Fruit fly (Drosophila melanogaster) whole organism, prepupa: ENCODE measurements around the gene CG11149.

Experiments
- CG10669 ChIP-seq: fragments of 200-800 bp; sonication (Bioruptor generic); optimal IDR thresholded peaks from 3 replicates; lab custom pipeline; 2018; ENCODE audit warnings: missing biosample characterization, mild to moderate bottlenecking, missing genetic modification characterization, moderate library complexity
- CG11762 ChIP-seq: fragments of 200-800 bp; sonication (Bioruptor generic); optimal IDR thresholded peaks from 3 replicates; lab custom pipeline; 2016; ENCODE audit warnings: missing biosample characterization, missing genetic modification characterization; ENCODE audit not compliant: insufficient read depth
- CG11902 ChIP-seq: fragments of 200-800 bp; sonication (Bioruptor generic); optimal IDR thresholded peaks from 3 replicates; lab custom pipeline; 2016; ENCODE audit warnings: missing biosample characterization, missing genetic modification characterization
- CG15336 ChIP-seq: fragments of 200-800 bp; sonication (Bioruptor generic); IDR thresholded peaks from 2 replicates; pipeline ENCODE4 v1.3.6; 2022; ENCODE audit warnings: missing biosample characterization, missing genetic modification characterization
- CG1621 ChIP-seq: fragments of 200-800 bp; sonication (Bioruptor generic); optimal IDR thresholded peaks from 3 replicates; lab custom pipeline; 2018; ENCODE audit warnings: missing biosample characterization, mild to moderate bottlenecking, missing genetic modification characterization
- CG3032 ChIP-seq: fragments of 200-800 bp; optimal IDR thresholded peaks from 2 replicates; lab custom pipeline; 2019; ENCODE audit warnings: missing biosample characterization, mild to moderate bottlenecking, missing genetic modification characterization, moderate library complexity
- CG31627 ChIP-seq: fragments of 200-800 bp; sonication (Bioruptor generic); optimal IDR thresholded peaks from 3 replicates; lab custom pipeline; 2016; ENCODE audit warnings: missing biosample characterization, missing genetic modification characterization
- CG32006 ChIP-seq: fragments of 200-800 bp; sonication (Bioruptor generic); optimal IDR thresholded peaks from 3 replicates; lab custom pipeline; 2017; ENCODE audit warnings: missing biosample characterization, mild to moderate bottlenecking, missing genetic modification characterization
- CG3919 ChIP-seq: fragments of 200-800 bp; sonication (Bioruptor generic); optimal IDR thresholded peaks from 3 replicates; lab custom pipeline; 2016; ENCODE audit warnings: missing biosample characterization, missing genetic modification characterization
- CG6163 ChIP-seq: fragments of 200-800 bp; sonication (Bioruptor generic); IDR thresholded peaks from 3 replicates; pipeline ENCODE4 v1.3.6; 2022; ENCODE audit warnings: missing biosample characterization, missing genetic modification characterization
- CG6276 ChIP-seq: fragments of 200-800 bp; sonication (Bioruptor generic); optimal IDR thresholded peaks from 2 replicates; lab custom pipeline; 2017; ENCODE audit warnings: missing biosample characterization, mild to moderate bottlenecking, missing genetic modification characterization
- CG6808 ChIP-seq: fragments of 200-800 bp; sonication (Bioruptor generic); optimal IDR thresholded peaks from 3 replicates; lab custom pipeline; 2017; ENCODE audit warnings: missing biosample characterization, missing genetic modification characterization, mild to moderate bottlenecking, moderate library complexity, missing genetic modification reagents
- CG6854 ChIP-seq: fragments of 200-800 bp; sonication (Bioruptor generic); optimal IDR thresholded peaks from 2 replicates; lab custom pipeline; 2017; ENCODE audit warnings: missing biosample characterization, mild to moderate bottlenecking, missing genetic modification characterization
- CG7368 ChIP-seq: fragments of 200-800 bp; sonication (Bioruptor generic); optimal IDR thresholded peaks from 3 replicates; lab custom pipeline; 2016; ENCODE audit warnings: missing biosample characterization, missing genetic modification characterization
- CG8119 ChIP-seq: fragments of 200-800 bp; sonication (Bioruptor generic); IDR thresholded peaks from 3 replicates; pipeline ENCODE4 v1.3.6; 2022; ENCODE audit warnings: missing biosample characterization, missing genetic modification characterization
- CG9139 ChIP-seq: fragments of 200-800 bp; sonication (Bioruptor generic); optimal IDR thresholded peaks from 3 replicates; lab custom pipeline; 2017; ENCODE audit warnings: missing biosample characterization, mild to moderate bottlenecking, missing genetic modification characterization
- Eip78C ChIP-seq: fragments of 200-800 bp; sonication (Bioruptor generic); peaks from one replicate; lab custom pipeline; 2016; ENCODE audit warnings: missing biosample characterization, missing genetic modification characterization
- Hr38 ChIP-seq: sonication (Bioruptor generic); optimal IDR thresholded peaks from 2 replicates; lab custom pipeline; 2016; ENCODE audit warnings: missing biosample characterization, missing genetic modification characterization
- Hr39 ChIP-seq: fragments of 200-800 bp; sonication (Bioruptor generic); optimal IDR thresholded peaks from 2 replicates; lab custom pipeline; 2016; ENCODE audit warnings: missing biosample characterization, missing genetic modification characterization
- Lpt ChIP-seq: fragments of 200-800 bp; sonication (Bioruptor generic); optimal IDR thresholded peaks from 3 replicates; lab custom pipeline; 2016; ENCODE audit warnings: missing biosample characterization, missing genetic modification characterization
- OdsH ChIP-seq: fragments of 200-800 bp; sonication (Bioruptor generic); optimal IDR thresholded peaks from 3 replicates; lab custom pipeline; 2016; ENCODE audit warnings: missing biosample characterization, missing genetic modification characterization
- Smox ChIP-seq: fragments of 200-800 bp; sonication (Bioruptor generic); optimal IDR thresholded peaks from 3 replicates; lab custom pipeline; 2016; ENCODE audit warnings: missing biosample characterization, missing genetic modification characterization
- Sox102F ChIP-seq: fragments of 200-800 bp; sonication (Bioruptor generic); optimal IDR thresholded peaks from 2 replicates; lab custom pipeline; 2016; ENCODE audit warnings: missing biosample characterization, mild to moderate bottlenecking, missing genetic modification characterization
- Sox14 ChIP-seq: fragments of 200-800 bp; sonication (Bioruptor generic); optimal IDR thresholded peaks from 3 replicates; lab custom pipeline; 2016; ENCODE audit warnings: missing biosample characterization, missing genetic modification characterization
- achi ChIP-seq: fragments of 200-800 bp; sonication (Bioruptor generic); optimal IDR thresholded peaks from 3 replicates; lab custom pipeline; 2016; ENCODE audit warnings: missing biosample characterization, missing genetic modification characterization
- acj6 ChIP-seq: fragments of 200-800 bp; sonication (Bioruptor generic); optimal IDR thresholded peaks from 3 replicates; lab custom pipeline; 2016; ENCODE audit warnings: missing biosample characterization, missing genetic modification characterization
- cyc ChIP-seq: fragments of 200-800 bp; sonication (Bioruptor generic); optimal IDR thresholded peaks from 3 replicates; lab custom pipeline; 2016; ENCODE audit warnings: missing biosample characterization, missing genetic modification characterization
- dsx ChIP-seq: fragments of 200-800 bp; optimal IDR thresholded peaks from 3 replicates; lab custom pipeline; 2019; ENCODE audit warnings: missing biosample characterization, mild to moderate bottlenecking, missing genetic modification characterization, moderate library complexity; ENCODE audit not compliant: poor library complexity, severe bottlenecking
- eg ChIP-seq: fragments of 200-800 bp; sonication (Bioruptor generic); IDR thresholded peaks from 3 replicates; pipeline ENCODE4 v1.3.6; 2022; ENCODE audit warnings: missing biosample characterization, missing genetic modification characterization
- esn ChIP-seq: fragments of 200-800 bp; sonication (Bioruptor generic); optimal IDR thresholded peaks from 2 replicates; lab custom pipeline; 2016; ENCODE audit warnings: missing biosample characterization, mild to moderate bottlenecking, missing genetic modification characterization, moderate library complexity
- fd59A ChIP-seq: fragments of 200-800 bp; sonication (Bioruptor generic); optimal IDR thresholded peaks from 2 replicates; lab custom pipeline; 2017; ENCODE audit warnings: missing biosample characterization, mild to moderate bottlenecking, missing genetic modification characterization, missing genetic modification reagents
- fd85E ChIP-seq: fragments of 200-800 bp; sonication (Bioruptor generic); optimal IDR thresholded peaks from 3 replicates; lab custom pipeline; 2016; ENCODE audit warnings: missing biosample characterization, missing genetic modification characterization
- fkh ChIP-seq: fragments of 200-800 bp; sonication (Bioruptor generic); optimal IDR thresholded peaks from 3 replicates; lab custom pipeline; 2017; ENCODE audit warnings: missing biosample characterization, mild to moderate bottlenecking, missing genetic modification characterization, moderate library complexity
- lz ChIP-seq: fragments of 200-800 bp; sonication (Bioruptor generic); optimal IDR thresholded peaks from 3 replicates; lab custom pipeline; 2016; ENCODE audit warnings: missing biosample characterization, missing genetic modification characterization
- net ChIP-seq: fragments of 200-800 bp; sonication (Bioruptor generic); optimal IDR thresholded peaks from 3 replicates; lab custom pipeline; 2016; ENCODE audit warnings: missing biosample characterization, missing genetic modification characterization
- pdm3 ChIP-seq: fragments of 200-800 bp; sonication (Bioruptor generic); optimal IDR thresholded peaks from 3 replicates; lab custom pipeline; 2016; ENCODE audit warnings: missing biosample characterization, missing genetic modification characterization
- spab ChIP-seq: fragments of 200-800 bp; sonication (Bioruptor generic); optimal IDR thresholded peaks from 2 replicates; lab custom pipeline; 2017; ENCODE audit warnings: missing biosample characterization, mild to moderate bottlenecking, missing genetic modification characterization, missing genetic modification reagents
- ss ChIP-seq, 2 experiments: fragments of 200-800 bp; sonication (Bioruptor generic); optimal IDR thresholded peaks; 2 replicates in 1 of 2; 3 replicates in 1 of 2; lab custom pipeline; 2017 to 2018; ENCODE audit warnings: mild to moderate bottlenecking in 2 of 2, missing biosample characterization in 2 of 2, missing genetic modification characterization in 2 of 2, moderate library complexity in 1 of 2
- topi ChIP-seq: fragments of 200-800 bp; sonication (Bioruptor generic); optimal IDR thresholded peaks from 3 replicates; lab custom pipeline; 2016; ENCODE audit warnings: missing biosample characterization, missing genetic modification characterization

The CG11149 gene

DNA sequence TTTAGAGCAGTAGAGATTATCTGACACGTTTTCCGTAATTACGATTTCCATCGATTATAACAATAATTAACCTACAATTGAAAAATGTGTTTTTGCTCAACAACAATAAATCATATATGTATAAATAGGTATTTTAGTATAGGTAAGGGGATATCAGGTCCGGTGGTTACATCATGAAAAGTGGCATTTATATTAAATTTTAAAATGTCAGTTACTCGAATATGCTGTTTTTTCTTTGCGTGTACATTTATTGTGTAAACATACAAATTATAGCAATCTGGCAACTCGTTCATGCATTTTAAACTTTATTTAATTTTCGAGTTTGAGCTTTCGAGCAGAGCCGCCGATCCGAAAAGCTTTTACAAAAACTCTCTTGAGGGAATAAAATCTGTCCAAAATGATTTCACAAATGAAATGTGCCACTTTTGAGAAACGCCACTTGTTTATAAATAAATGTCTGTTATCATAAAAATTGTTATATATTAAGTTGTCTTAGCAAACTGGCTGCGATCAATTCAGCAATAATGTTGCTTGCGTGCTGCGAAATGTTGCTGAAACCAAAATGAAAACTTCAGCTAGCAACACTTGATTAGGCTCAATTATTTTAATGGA is 22.9 kb upstream of the CG11149 start (continued):
- TF ChIP-seq CG3919 = peak; percentile 56
- no peak for TF ChIP-seq CG6854 (GFP tag; lab: Kevin White, UChicago)
- TF ChIP-seq CG1621 (tag; lab: Kevin White, UChicago) = no peak
- TF ChIP-seq Hr39 = peak; percentile 27
- TF ChIP-seq Lpt (GFP tag; lab: Kevin White, UChicago) = peak; percentile 36
- TF ChIP-seq CG7368 (GFP tag; lab: Kevin White, UChicago) = peak; percentile 37
- no peak for TF ChIP-seq fd85E
- no peak for TF ChIP-seq ss (GFP tag; optimal IDR thresholded peaks at IDR 0.05; lab: Kevin White, UChicago)
- peak; percentile 18 for TF ChIP-seq Sox102F
- peak; percentile 28 for TF ChIP-seq achi
- no peak for TF ChIP-seq fd59A (GFP tag; lab: Kevin White, UChicago)
- peak; percentile 57; the same call in 2 of the 3 replicates for TF ChIP-seq eg (GFP tag; lab: Robert Waterston, UW)
- TF ChIP-seq pdm3 = peak; percentile 56
- TF ChIP-seq CG3032 (tag; lab: Kevin White, UChicago) = peak; percentile 13
- peak; percentile 51 for TF ChIP-seq topi (GFP tag; lab: Kevin White, UChicago)
- no peak for TF ChIP-seq CG11762 (GFP tag; lab: Kevin White, UChicago)
- TF ChIP-seq OdsH (GFP tag; lab: Kevin White, UChicago) = peak; percentile 50

DNA sequence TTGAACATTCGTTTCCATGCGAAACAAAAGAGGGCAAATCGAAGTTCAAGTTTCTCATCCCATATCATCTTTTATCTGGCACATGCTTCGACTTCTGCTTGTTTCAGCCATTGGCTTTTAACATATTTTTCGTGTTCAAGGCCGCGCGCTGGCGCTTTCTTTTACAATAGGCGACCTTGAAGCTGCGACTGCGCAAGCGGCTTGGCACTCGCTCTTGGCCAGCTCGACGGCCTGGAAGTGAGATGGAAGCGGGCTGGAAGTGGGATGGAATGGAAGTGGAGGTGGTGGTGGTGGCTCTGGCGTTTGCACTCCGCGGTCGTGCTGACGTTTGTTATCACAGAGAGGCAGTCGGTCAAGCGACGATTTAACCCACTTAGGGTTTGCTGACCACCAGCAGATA is 21.7 kb upstream of the CG11149 start:
- TF ChIP-seq Sox14 (no peak), fkh (no peak), CG15336 (GFP tag; lab: Robert Waterston, UW) (no peak), CG31627 (GFP tag; lab: Kevin White, UChicago) (no peak), OdsH (GFP tag; lab: Kevin White, UChicago) (no peak), achi (no peak)

DNA sequence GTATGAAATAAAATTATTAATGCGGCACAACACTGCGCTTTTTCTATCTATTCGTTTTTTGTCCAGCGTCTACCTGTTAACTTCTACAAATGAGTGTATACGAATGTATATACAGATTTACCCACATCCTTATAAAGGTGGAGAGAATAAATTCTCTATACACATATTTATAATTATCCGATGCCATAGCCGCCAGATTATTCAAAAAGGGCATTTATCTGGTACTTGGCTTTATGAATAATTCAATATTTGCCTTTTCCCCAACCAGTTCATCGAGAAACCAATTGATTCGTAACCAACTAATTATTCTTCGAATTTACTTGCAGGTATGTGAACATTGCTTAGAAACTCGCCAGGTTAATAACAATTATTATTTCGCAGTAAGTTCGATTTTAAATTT is 20.4 kb upstream of the CG11149 start, which contains the start of gene CG11147:
Gene CG11147 (minus strand): TSS at position 101 of the 400 bp plus-strand sequence.
- TF ChIP-seq ss (GFP tag; optimal IDR thresholded peaks at IDR 0.05; lab: Kevin White, UChicago) (no peak), net (GFP tag; lab: Kevin White, UChicago) (no peak), CG10669 (GFP tag; lab: Kevin White, UChicago) (no peak), dsx (GFP tag; lab: Kevin White, UChicago) (no peak), Sox102F (no peak), eg (GFP tag; lab: Robert Waterston, UW) (no peak), cyc (GFP tag; lab: Kevin White, UChicago) (no peak), CG11902 (GFP tag; lab: Kevin White, UChicago) (no peak), CG6808 (GFP tag; lab: Kevin White, UChicago) (no peak), CG6276 (GFP tag; lab: Kevin White, UChicago) (no peak), acj6 (GFP tag; lab: Kevin White, UChicago) (no peak), esn (GFP tag; lab: Kevin White, UChicago) (no peak), spab (GFP tag; lab: Kevin White, UChicago) (no peak), CG32006 (no peak), Hr38 (GFP tag; lab: Kevin White, UChicago) (no peak)

DNA sequence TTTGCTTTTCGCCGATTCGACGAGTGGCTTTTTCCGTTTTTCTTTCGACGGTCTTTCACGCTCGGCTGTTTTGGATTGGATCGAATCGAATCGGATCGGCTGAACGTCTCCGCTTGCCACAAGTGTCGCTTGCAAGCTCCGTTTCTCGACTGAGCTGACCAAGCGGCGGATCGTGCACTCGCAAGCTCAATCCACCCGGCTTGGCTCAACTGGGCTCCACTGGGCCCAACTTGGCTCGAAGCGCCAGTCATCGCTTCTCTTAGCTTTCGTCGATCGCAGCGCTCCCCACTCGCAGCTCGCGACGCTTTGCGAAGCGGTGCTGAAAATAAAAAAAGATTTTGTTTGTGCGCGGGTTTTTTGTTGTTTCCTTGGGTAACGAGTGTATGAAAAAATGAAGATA is 20.0 kb upstream of the CG11149 start:
- TF ChIP-seq eg (GFP tag; lab: Robert Waterston, UW) = no peak
- peak; percentile 6 for TF ChIP-seq CG6854 (GFP tag; lab: Kevin White, UChicago)
- peak; percentile 49; the same call in 1 of the 2 replicates for TF ChIP-seq CG15336 (GFP tag; lab: Robert Waterston, UW)
- TF ChIP-seq lz = no peak
- TF ChIP-seq achi = no peak
- no peak for TF ChIP-seq CG6276 (GFP tag; lab: Kevin White, UChicago)
- peak; percentile 25 for TF ChIP-seq CG9139 (GFP tag; lab: Kevin White, UChicago)
- no peak for TF ChIP-seq CG10669 (GFP tag; lab: Kevin White, UChicago)
- peak; percentile 19 for TF ChIP-seq CG3919
- no peak for TF ChIP-seq pdm3
- no peak for TF ChIP-seq Hr38 (GFP tag; lab: Kevin White, UChicago)
- TF ChIP-seq cyc (GFP tag; lab: Kevin White, UChicago) = no peak
- peak; percentile 38; the same call in 2 of the 3 replicates for TF ChIP-seq CG8119 (GFP tag; lab: Robert Waterston, UW)
- peak; percentile 38; the same call in 1 of the 3 replicates for TF ChIP-seq CG6163 (GFP tag; lab: Robert Waterston, UW)
- TF ChIP-seq fd59A (GFP tag; lab: Kevin White, UChicago) = no peak
- TF ChIP-seq Smox (GFP tag; lab: Kevin White, UChicago) = no peak
- peak in 1 of 2 experiments; percentile 7 for TF ChIP-seq ss (GFP tag; optimal IDR thresholded peaks at IDR 0.05; lab: Kevin White, UChicago)
- TF ChIP-seq Eip78C = peak; percentile 42
- TF ChIP-seq dsx (GFP tag; lab: Kevin White, UChicago) = peak; percentile 12
